Worm (Caenorhabditis elegans) whole organism, L3 larva: ENCODE measurements around the gene F56D6.20.

Experiments
- ZK546.5 ChIP-seq: sonication (generic microtip); optimal IDR thresholded peaks from 2 replicates; lab custom pipeline; 2017; ENCODE audit warnings: missing biosample characterization, missing genetic modification characterization
- aly-2 ChIP-seq: fragments of 150-350 bp; optimal IDR thresholded peaks from 2 replicates; lab custom pipeline; 2014; ENCODE audit warnings: missing biosample characterization, missing genetic modification characterization
- ama-1 ChIP-seq: fragments of 150-350 bp; optimal IDR thresholded peaks from 2 replicates; lab custom pipeline; 2018
- ceh-16 ChIP-seq: sonication (generic microtip); optimal IDR thresholded peaks from 2 replicates; lab custom pipeline; 2017; ENCODE audit warnings: missing biosample characterization, missing genetic modification characterization
- ceh-28 ChIP-seq: fragments of 150-350 bp; optimal IDR thresholded peaks from 2 replicates; lab custom pipeline; 2014; ENCODE audit warnings: missing biosample characterization, missing genetic modification reagents, missing genetic modification characterization
- ceh-82 ChIP-seq: fragments of 150-350 bp; optimal IDR thresholded peaks from 2 replicates; lab custom pipeline; 2014; ENCODE audit warnings: missing biosample characterization, missing genetic modification characterization
- egl-5 ChIP-seq: fragments of 150-350 bp; optimal IDR thresholded peaks from 2 replicates; lab custom pipeline; 2017; ENCODE audit warnings: missing biosample characterization, missing genetic modification reagents, missing genetic modification characterization, inconsistent platforms
- elt-1 ChIP-seq: fragments of 150-350 bp; optimal IDR thresholded peaks from 2 replicates; lab custom pipeline; 2014; ENCODE audit warnings: missing biosample characterization, missing genetic modification characterization
- elt-2 ChIP-seq: sonication (generic microtip); optimal IDR thresholded peaks from 2 replicates; lab custom pipeline; 2016; ENCODE audit warnings: missing genetic modification reagents, mild to moderate bottlenecking, missing genetic modification characterization, missing compliant biosample characterization
- eor-1 ChIP-seq, 2 experiments: fragments of 150-350 bp; optimal IDR thresholded peaks; 2 replicates each; lab custom pipeline; 2014 to 2018; ENCODE audit warnings: missing biosample characterization in 2 of 2, missing genetic modification characterization in 2 of 2
- jun-1 ChIP-seq: fragments of 150-350 bp; optimal IDR thresholded peaks from 2 replicates; lab custom pipeline; 2014; ENCODE audit warnings: missing biosample characterization, missing genetic modification reagents, missing genetic modification characterization
- lin-39 ChIP-seq: fragments of 150-350 bp; optimal IDR thresholded peaks from 2 replicates; lab custom pipeline; 2018; ENCODE audit warnings: missing biosample characterization, missing genetic modification reagents, missing genetic modification characterization
- mdl-1 ChIP-seq: fragments of 150-350 bp; optimal IDR thresholded peaks from 2 replicates; lab custom pipeline; 2014; ENCODE audit warnings: missing biosample characterization, missing genetic modification characterization
- nfya-1 ChIP-seq: sonication (generic microtip); optimal IDR thresholded peaks from 2 replicates; lab custom pipeline; 2017; ENCODE audit warnings: missing genetic modification characterization, mild to moderate bottlenecking, missing compliant biosample characterization, antibody characterized with exemption, moderate library complexity; ENCODE audit not compliant: insufficient read depth
- nhr-11 ChIP-seq: fragments of 150-350 bp; optimal IDR thresholded peaks from 2 replicates; lab custom pipeline; 2014; ENCODE audit warnings: missing biosample characterization, missing genetic modification characterization
- nhr-12 ChIP-seq: fragments of 150-350 bp; optimal IDR thresholded peaks from 2 replicates; lab custom pipeline; 2014; ENCODE audit warnings: missing biosample characterization, missing genetic modification characterization
- nhr-25 ChIP-seq: sonication (generic microtip); optimal IDR thresholded peaks from 2 replicates; lab custom pipeline; 2017; ENCODE audit warnings: missing biosample characterization, missing genetic modification characterization
- nhr-28 ChIP-seq: fragments of 150-350 bp; optimal IDR thresholded peaks from 2 replicates; lab custom pipeline; 2014; ENCODE audit warnings: missing biosample characterization, missing genetic modification characterization
- nhr-43 ChIP-seq: sonication (generic microtip); optimal IDR thresholded peaks from 2 replicates; lab custom pipeline; 2016; ENCODE audit warnings: mild to moderate bottlenecking, missing genetic modification characterization, missing compliant biosample characterization; ENCODE audit not compliant: poor library complexity, severe bottlenecking
- nhr-67 ChIP-seq: fragments of 150-350 bp; optimal IDR thresholded peaks from 2 replicates; lab custom pipeline; 2014; ENCODE audit warnings: missing biosample characterization, missing genetic modification characterization
- pqm-1 ChIP-seq: fragments of 150-350 bp; optimal IDR thresholded peaks from 2 replicates; lab custom pipeline; 2017; ENCODE audit warnings: missing biosample characterization, missing genetic modification characterization, inconsistent platforms
- skn-1 ChIP-seq: fragments of 150-350 bp; optimal IDR thresholded peaks from 2 replicates; lab custom pipeline; 2014; ENCODE audit warnings: missing biosample characterization, missing genetic modification characterization
- unc-39 ChIP-seq: sonication (generic microtip); optimal IDR thresholded peaks from 4 replicates; lab custom pipeline; 2017; ENCODE audit warnings: missing biosample characterization, missing genetic modification characterization

Gene F56D6.20

ce11 chrIV:3960396-3960795, 47.7 kb downstream of the F56D6.20 start, which contains the start of gene clec-75:
TSS of gene clec-75 (plus strand) at chrIV:3960734.
- TF ChIP-seq mdl-1 (tag; lab: Kevin White, UChicago) (no peak), lin-39 (tag; lab: Kevin White, UChicago) (no peak), ceh-28 (tag; lab: Kevin White, UChicago) (no peak), nhr-28 (tag; lab: Kevin White, UChicago) (no peak), pqm-1 (tag; lab: Kevin White, UChicago) (peak; percentile 42), elt-2 (tag; lab: Kevin White, UChicago) (peak; percentile 63), elt-1 (tag; lab: Kevin White, UChicago) (no peak), jun-1 (peak; percentile 20), ceh-82 (tag; lab: Kevin White, UChicago) (no peak), skn-1 (no peak)

ce11 chrIV:3962584-3962983, 49.9 kb downstream of the F56D6.20 start, which contains the start of gene Y46C8AM.1:
TSS of gene Y46C8AM.1 (plus strand) at chrIV:3962884.
- TF ChIP-seq nhr-11 (tag; lab: Kevin White, UChicago) (no peak), egl-5 (tag; lab: Kevin White, UChicago) (no peak), ama-1 (no peak), lin-39 (tag; lab: Kevin White, UChicago) (no peak), nfya-1 (tag; lab: Kevin White, UChicago) (no peak), nhr-43 (tag; lab: Kevin White, UChicago) (no peak), unc-39 (tag; lab: Kevin White, UChicago) (no peak), nhr-25 (tag; lab: Kevin White, UChicago) (no peak), nhr-67 (tag; lab: Kevin White, UChicago) (no peak), ceh-16 (tag; lab: Kevin White, UChicago) (no peak), nhr-28 (tag; lab: Kevin White, UChicago) (no peak), elt-1 (tag; lab: Kevin White, UChicago) (no peak), elt-2 (tag; lab: Kevin White, UChicago) (no peak), ZK546.5 (tag; lab: Kevin White, UChicago) (no peak), nhr-12 (tag; lab: Kevin White, UChicago) (no peak), ceh-82 (tag; lab: Kevin White, UChicago) (no peak), aly-2 (tag; lab: Kevin White, UChicago) (no peak), eor-1 (tag; optimal IDR thresholded peaks at IDR 0.05; lab: Kevin White, UChicago) (no peak)
- TF ChIP-seq, all 47 proteins: peak for 0
